Fruit fly (Drosophila melanogaster) whole organism, embryonic: ENCODE data around the gene Cpr67Fa1.
A peak's percentile ranks its signal among the peaks of the same experiment; 100 is the strongest.

ENCODE experiments used
- Bdp1 ChIP-seq: fragments of 200-800 bp; sonication (Bioruptor generic); optimal IDR thresholded peaks from 3 replicates; lab custom pipeline; 2016; ENCODE audit warnings: missing biosample characterization, missing genetic modification characterization
- CG10543 ChIP-seq: fragments of 200-800 bp; sonication (Bioruptor generic); optimal IDR thresholded peaks from 3 replicates; lab custom pipeline; 2017; ENCODE audit warnings: missing biosample characterization, mild to moderate bottlenecking, missing genetic modification characterization, moderate library complexity
- CG12104 ChIP-seq: fragments of 200-800 bp; sonication (Bioruptor generic); optimal IDR thresholded peaks from 3 replicates; lab custom pipeline; 2016; ENCODE audit warnings: missing biosample characterization, missing genetic modification characterization
- CG15479 ChIP-seq: fragments of 200-800 bp; sonication (Bioruptor generic); optimal IDR thresholded peaks from 3 replicates; lab custom pipeline; 2019; ENCODE audit warnings: missing biosample characterization, mild to moderate bottlenecking, missing genetic modification characterization, moderate library complexity
- CG15601 ChIP-seq: fragments of 200-800 bp; sonication (Bioruptor generic); optimal IDR thresholded peaks from 3 replicates; lab custom pipeline; 2019; ENCODE audit warnings: missing biosample characterization, mild to moderate bottlenecking, missing genetic modification characterization, moderate library complexity
- CG17612 ChIP-seq: fragments of 200-800 bp; sonication (Bioruptor generic); IDR thresholded peaks from 2 replicates; pipeline ENCODE4 v1.3.6; 2022; ENCODE audit warnings: missing biosample characterization, missing genetic modification characterization
- CG17912 ChIP-seq: fragments of 200-800 bp; sonication (Bioruptor generic); optimal IDR thresholded peaks from 2 replicates; lab custom pipeline; 2018; ENCODE audit warnings: missing biosample characterization, mild to moderate bottlenecking, missing genetic modification characterization
- CG18262 ChIP-seq: fragments of 200-800 bp; optimal IDR thresholded peaks from 3 replicates; lab custom pipeline; 2019; ENCODE audit warnings: missing biosample characterization, mild to moderate bottlenecking, missing genetic modification characterization, moderate library complexity
- CG2199 ChIP-seq: fragments of 200-800 bp; sonication (Bioruptor generic); IDR thresholded peaks from 3 replicates; pipeline ENCODE4 v1.3.6; 2022; ENCODE audit warnings: missing biosample characterization, missing genetic modification characterization
- CG32767 ChIP-seq: fragments of 200-800 bp; sonication (Bioruptor generic); IDR thresholded peaks from 2 replicates; pipeline ENCODE4 v1.3.6; 2022; ENCODE audit warnings: missing biosample characterization, missing genetic modification characterization
- CG4360 ChIP-seq: fragments of 200-800 bp; sonication (Bioruptor generic); IDR thresholded peaks from 2 replicates; pipeline ENCODE4 v1.3.6; 2022; ENCODE audit warnings: missing biosample characterization, missing genetic modification characterization
- CG5180 ChIP-seq: fragments of 200-800 bp; sonication (Bioruptor generic); optimal IDR thresholded peaks from 3 replicates; lab custom pipeline; 2017; ENCODE audit warnings: missing biosample characterization, missing genetic modification characterization, mild to moderate bottlenecking, moderate library complexity, missing genetic modification reagents
- CG8765 ChIP-seq: fragments of 200-800 bp; sonication (Bioruptor generic); IDR thresholded peaks from 2 replicates; pipeline ENCODE4 v1.3.6; 2022; ENCODE audit warnings: missing biosample characterization, missing genetic modification characterization
- D ChIP-seq, 2 experiments: fragments of 200-800 bp in 1 of 2; fragments of >200 bp in 1 of 2; sonication (Bioruptor generic) in 1 of 2; optimal IDR thresholded peaks; 2 replicates in 1 of 2; 3 replicates in 1 of 2; lab custom pipeline; 2017; ENCODE audit warnings: mild to moderate bottlenecking in 1 of 2, missing biosample characterization in 1 of 2, missing genetic modification characterization in 1 of 2, missing genetic modification reagents in 1 of 2
- D19A ChIP-seq: fragments of 200-800 bp; optimal IDR thresholded peaks from 3 replicates; lab custom pipeline; 2019; ENCODE audit warnings: missing biosample characterization, mild to moderate bottlenecking, missing genetic modification characterization, moderate library complexity
- Deaf1 ChIP-seq: fragments of 200-800 bp; optimal IDR thresholded peaks from 3 replicates; lab custom pipeline; 2019; ENCODE audit warnings: missing biosample characterization, mild to moderate bottlenecking, missing genetic modification characterization, moderate library complexity
- Dip3 ChIP-seq: fragments of 200-800 bp; sonication (Bioruptor generic); optimal IDR thresholded peaks from 3 replicates; lab custom pipeline; 2016; ENCODE audit warnings: missing biosample characterization, missing genetic modification characterization
- Drgx ChIP-seq: fragments of 200-800 bp; sonication (Bioruptor generic); IDR thresholded peaks from 2 replicates; pipeline ENCODE4 v1.3.6; 2022; ENCODE audit warnings: missing biosample characterization, missing genetic modification characterization
- Lpt ChIP-seq: fragments of >200 bp; optimal IDR thresholded peaks from 2 replicates; lab custom pipeline; 2018; ENCODE audit warnings: missing biosample characterization, missing genetic modification characterization
- Med ChIP-seq: fragments of 200-800 bp; sonication (Bioruptor generic); peaks from one replicate; lab custom pipeline; 2016; ENCODE audit warnings: missing biosample characterization, missing genetic modification characterization, mild to moderate bottlenecking, inconsistent platforms, moderate library complexity
- Nf-YB ChIP-seq: fragments of 200-800 bp; sonication (Bioruptor generic); optimal IDR thresholded peaks from 3 replicates; lab custom pipeline; 2019; ENCODE audit warnings: missing biosample characterization, mild to moderate bottlenecking, missing genetic modification characterization, moderate library complexity
- Trl ChIP-seq, 3 experiments: fragments of >200 bp in 2 of 3; fragments of 200-800 bp in 1 of 3; sonication (Bioruptor generic) in 1 of 3; optimal IDR thresholded peaks; 2 replicates in 1 of 3; 3 replicates in 2 of 3; lab custom pipeline; 2016 to 2017; ENCODE audit warnings: missing biosample characterization in 1 of 3, missing genetic modification characterization in 1 of 3
- abd-A ChIP-seq: fragments of 200-800 bp; sonication (Bioruptor generic); optimal IDR thresholded peaks from 3 replicates; lab custom pipeline; 2019; ENCODE audit warnings: missing biosample characterization, mild to moderate bottlenecking, missing genetic modification characterization, moderate library complexity
- ac ChIP-seq: fragments of 200-800 bp; sonication (Bioruptor generic); optimal IDR thresholded peaks from 3 replicates; lab custom pipeline; 2017; ENCODE audit warnings: missing biosample characterization, mild to moderate bottlenecking, missing genetic modification characterization
- ase ChIP-seq: fragments of 200-800 bp; sonication (Bioruptor generic); IDR thresholded peaks from 3 replicates; pipeline ENCODE4 v1.3.6; 2022; ENCODE audit warnings: missing biosample characterization, missing genetic modification characterization
- cg ChIP-seq: fragments of 200-800 bp; sonication (Bioruptor generic); optimal IDR thresholded peaks from 3 replicates; lab custom pipeline; 2019; ENCODE audit warnings: missing biosample characterization, mild to moderate bottlenecking, missing genetic modification characterization, moderate library complexity
- chm ChIP-seq: fragments of 200-800 bp; sonication (Bioruptor generic); IDR thresholded peaks from 2 replicates; pipeline ENCODE4 v1.3.6; 2022; ENCODE audit warnings: missing biosample characterization, missing genetic modification characterization
- da ChIP-seq: fragments of 200-800 bp; sonication (Bioruptor generic); optimal IDR thresholded peaks from 2 replicates; lab custom pipeline; 2016; ENCODE audit warnings: missing biosample characterization, missing genetic modification characterization
- gcm ChIP-seq: fragments of 200-800 bp; sonication (Bioruptor generic); optimal IDR thresholded peaks from 2 replicates; lab custom pipeline; 2019; ENCODE audit warnings: missing biosample characterization, mild to moderate bottlenecking, missing genetic modification characterization, moderate library complexity
- grn ChIP-seq: fragments of 200-800 bp; sonication (Bioruptor generic); optimal IDR thresholded peaks from 3 replicates; lab custom pipeline; 2017; ENCODE audit warnings: missing biosample characterization, missing genetic modification characterization
- kni ChIP-seq: fragments of 200-800 bp; sonication (Bioruptor generic); optimal IDR thresholded peaks from 3 replicates; lab custom pipeline; 2017; ENCODE audit warnings: mild to moderate bottlenecking, missing biosample characterization, missing genetic modification reagents, missing genetic modification characterization
- maf-S ChIP-seq: fragments of 200-800 bp; sonication (Bioruptor generic); optimal IDR thresholded peaks from 2 replicates; lab custom pipeline; 2016; ENCODE audit warnings: missing biosample characterization, missing genetic modification characterization
- nerfin-1 ChIP-seq: fragments of 200-800 bp; sonication (Bioruptor generic); optimal IDR thresholded peaks from 3 replicates; lab custom pipeline; 2019; ENCODE audit warnings: missing biosample characterization, mild to moderate bottlenecking, missing genetic modification characterization, moderate library complexity
- nom ChIP-seq: fragments of 200-800 bp; sonication (Bioruptor generic); optimal IDR thresholded peaks from 2 replicates; lab custom pipeline; 2017; ENCODE audit warnings: missing biosample characterization, missing genetic modification characterization, mild to moderate bottlenecking, moderate library complexity, missing genetic modification reagents
- pros ChIP-seq: fragments of 200-800 bp; sonication (Bioruptor generic); optimal IDR thresholded peaks from 3 replicates; lab custom pipeline; 2019; ENCODE audit warnings: missing biosample characterization, mild to moderate bottlenecking, missing genetic modification characterization, moderate library complexity
- rib ChIP-seq: fragments of 200-800 bp; sonication (Bioruptor generic); IDR thresholded peaks from 2 replicates; pipeline ENCODE4 v1.3.6; 2022; ENCODE audit warnings: missing biosample characterization, missing genetic modification characterization
- sd ChIP-seq: fragments of 200-800 bp; sonication (Bioruptor generic); optimal IDR thresholded peaks from 3 replicates; lab custom pipeline; 2018; ENCODE audit warnings: missing biosample characterization, mild to moderate bottlenecking, missing genetic modification characterization, moderate library complexity
- slbo ChIP-seq: fragments of 200-800 bp; sonication (Bioruptor generic); IDR thresholded peaks from 2 replicates; pipeline ENCODE4 v1.3.6; 2022; ENCODE audit warnings: missing biosample characterization, missing genetic modification characterization
- sna ChIP-seq: fragments of 200-800 bp; sonication (Bioruptor generic); IDR thresholded peaks from 2 replicates; pipeline ENCODE4 v1.3.6; 2022; ENCODE audit warnings: missing biosample characterization, missing genetic modification characterization; ENCODE audit not compliant: partially characterized antibody
- sqz ChIP-seq: fragments of 200-800 bp; sonication (Bioruptor generic); optimal IDR thresholded peaks from 3 replicates; lab custom pipeline; 2018; ENCODE audit warnings: missing biosample characterization, mild to moderate bottlenecking, missing genetic modification characterization
- stc ChIP-seq: fragments of 200-800 bp; sonication (Bioruptor generic); IDR thresholded peaks from 2 replicates; pipeline ENCODE4 v1.3.6; 2022; ENCODE audit warnings: missing biosample characterization, missing genetic modification characterization
- tll ChIP-seq, 2 experiments: fragments of 200-800 bp in 1 of 2; fragments of >200 bp in 1 of 2; sonication (Bioruptor generic) in 1 of 2; optimal IDR thresholded peaks; 2 replicates each; lab custom pipeline; 2017 to 2019; ENCODE audit warnings: missing biosample characterization in 2 of 2, missing genetic modification characterization in 2 of 2, mild to moderate bottlenecking in 1 of 2, moderate library complexity in 1 of 2
- tna ChIP-seq: fragments of 200-800 bp; sonication (Bioruptor generic); IDR thresholded peaks from 2 replicates; pipeline ENCODE4 v1.3.6; 2022; ENCODE audit warnings: missing biosample characterization, missing genetic modification characterization; ENCODE audit not compliant: partially characterized antibody
- vvl ChIP-seq: fragments of 200-800 bp; sonication (Bioruptor generic); IDR thresholded peaks from 2 replicates; pipeline ENCODE4 v1.3.6; 2022; ENCODE audit warnings: missing biosample characterization, missing genetic modification characterization
- z ChIP-seq: fragments of 200-800 bp; sonication (Bioruptor generic); IDR thresholded peaks from 3 replicates; pipeline ENCODE4 v1.3.6; 2022; ENCODE audit warnings: missing biosample characterization, missing genetic modification characterization

The Cpr67Fa1 gene

DNA sequence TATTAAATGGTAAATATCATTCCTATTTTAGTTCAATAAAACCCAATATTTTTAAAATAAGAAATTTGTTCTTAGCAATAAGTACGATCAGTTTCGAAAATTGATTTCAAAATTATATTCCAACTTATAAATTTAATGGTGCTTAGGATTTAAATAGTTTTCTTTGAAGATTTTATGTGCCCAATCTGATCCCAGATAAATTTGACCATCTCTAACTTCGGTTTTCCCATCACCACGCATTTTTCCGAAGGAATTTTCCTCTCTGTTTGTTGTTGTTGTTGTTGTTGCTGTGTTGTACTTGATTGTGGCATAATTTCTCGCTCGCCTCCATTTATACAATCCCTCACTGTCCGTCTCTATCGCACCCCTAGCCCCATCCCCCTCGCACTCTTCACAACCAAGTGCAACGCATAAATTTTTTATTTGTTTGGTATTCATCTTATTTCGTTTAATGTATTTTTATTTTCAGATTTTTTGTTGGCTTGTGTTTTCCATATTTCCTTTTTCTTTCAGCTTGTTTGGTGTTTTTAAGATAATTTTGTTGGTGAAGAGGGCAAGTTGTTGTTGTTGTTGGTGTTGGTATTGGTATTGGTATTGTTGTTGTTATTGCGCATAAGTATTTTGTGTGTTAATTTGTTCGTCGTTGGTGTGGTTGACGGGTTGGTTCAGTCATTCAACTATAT lies 40.0 kb upstream of the Cpr67Fa1 start (continued):
- TF ChIP-seq slbo (GFP tag; lab: Robert Waterston, UW) (peak; percentile 29), D19A (peak; percentile 35), tna (GFP tag; lab: Robert Waterston, UW) (peak; percentile 35; the same call in 1 of the 2 replicates), CG18262 (peak; percentile 75)

DNA sequence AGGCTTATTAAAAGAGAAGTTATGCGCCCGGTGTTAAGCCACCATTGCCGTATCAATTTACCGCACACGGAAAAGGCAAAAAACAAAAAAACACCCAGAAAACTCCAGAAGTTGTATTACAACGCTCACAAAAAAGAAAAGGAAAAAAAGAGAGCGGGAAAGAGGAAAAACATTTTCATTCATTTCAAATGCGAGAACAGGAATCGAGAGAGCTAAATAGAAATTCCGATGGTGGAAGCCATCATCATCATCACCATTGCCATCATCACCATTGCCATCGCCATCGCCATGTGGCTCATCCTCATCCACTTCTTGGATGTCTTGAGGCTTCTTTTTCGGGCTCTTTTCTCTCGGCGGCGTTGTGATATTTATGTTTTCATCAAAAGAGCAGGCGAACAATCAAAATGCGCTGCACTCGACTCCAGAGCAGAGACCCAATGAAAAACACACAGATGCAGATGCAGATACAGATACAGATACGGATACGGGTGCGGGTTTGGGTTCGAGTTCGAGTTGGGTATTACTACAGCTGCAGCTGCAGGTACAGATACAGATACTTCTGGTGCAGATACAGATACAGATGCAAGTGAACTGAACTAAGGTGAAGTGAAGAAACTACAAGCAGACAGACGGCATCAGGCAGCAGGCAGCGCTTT lies 38.6 kb upstream of the Cpr67Fa1 start:
- TF ChIP-seq Lpt (GFP tag; lab: Kevin White, UChicago) (peak; percentile 2), ac (GFP tag; lab: Kevin White, UChicago) (peak; percentile 87), abd-A (peak; percentile 44), grn (GFP tag; lab: Kevin White, UChicago) (peak; percentile 99), CG10543 (GFP tag; lab: Kevin White, UChicago) (peak; percentile 20), sd (tag; lab: Kevin White, UChicago) (peak; percentile 59), sna (GFP tag; lab: Robert Waterston, UW) (no peak), gcm (GFP tag; lab: Kevin White, UChicago) (peak; percentile 63), CG5180 (peak; percentile 79), CG4360 (peak; percentile 37; the same call in 1 of the 2 replicates), z (peak; percentile 87), CG8765 (GFP tag; lab: Robert Waterston, UW) (no peak), Trl (optimal IDR thresholded peaks at IDR 0.05; lab: Kevin White, UChicago) (peak; percentile 19 to 49), Trl (GFP tag; optimal IDR thresholded peaks at IDR 0.05; lab: Kevin White, UChicago) (no peak), maf-S (no peak), Med (GFP tag; lab: Kevin White, UChicago) (peak; percentile 70), da (GFP tag; lab: Kevin White, UChicago) (peak; percentile 58), stc (0 out of 2 replicates have a peak, but pooled peaks have one; percentile 7), Nf-YB (GFP tag; lab: Kevin White, UChicago) (peak; percentile 39), CG12104 (GFP tag; lab: Kevin White, UChicago) (no peak), cg (GFP tag; lab: Kevin White, UChicago) (peak; percentile 83), rib (GFP tag; lab: Robert Waterston, UW) (no peak; the same call in 1 of the 2 replicates), Bdp1 (GFP tag; lab: Kevin White, UChicago) (no peak), nerfin-1 (tag; lab: Kevin White, UChicago) (peak; percentile 63), Deaf1 (tag; lab: Kevin White, UChicago) (peak; percentile 31), pros (GFP tag; lab: Kevin White, UChicago) (peak; percentile 96), CG32767 (GFP tag; lab: Robert Waterston, UW) (peak; percentile 34; the same call in 1 of the 2 replicates), kni (GFP tag; lab: Kevin White, UChicago) (peak; percentile 97), chm (GFP tag; lab: Robert Waterston, UW) (peak; percentile 43; the same call in 1 of the 2 replicates), CG15601 (tag; lab: Kevin White, UChicago) (peak; percentile 5), CG15479 (GFP tag; lab: Kevin White, UChicago) (peak; percentile 75), vvl (0 out of 2 replicates have a peak, but pooled peaks have one; percentile 37), CG17912 (GFP tag; lab: Kevin White, UChicago) (peak; percentile 5), D (optimal IDR thresholded peaks at IDR 0.05; lab: Kevin White, UChicago) (peak; percentile 84), D (GFP tag; optimal IDR thresholded peaks at IDR 0.05; lab: Kevin White, UChicago) (no peak), nom (GFP tag; lab: Kevin White, UChicago) (peak; percentile 35), Dip3 (GFP tag; lab: Kevin White, UChicago) (no peak), Drgx (0 out of 2 replicates have a peak, but pooled peaks have one; percentile 6), CG2199 (GFP tag; lab: Robert Waterston, UW) (peak; percentile 96; the same call in 2 of the 3 replicates), sqz (peak; percentile 70), tll (GFP tag; optimal IDR thresholded peaks at IDR 0.05; lab: Kevin White, UChicago) (peak in 1 of 2 experiments; percentile 46), CG17612 (no peak), ase (no peak)
